Worm (Caenorhabditis elegans) whole organism, L4 larva: ENCODE data around the gene ZK418.13.

Source experiments
- F37D6.2 ChIP-seq: sonication (generic microtip); optimal IDR thresholded peaks from 2 replicates; lab custom pipeline; 2016; ENCODE audit warnings: mild to moderate bottlenecking, missing genetic modification characterization, missing compliant biosample characterization
- F49E8.2 ChIP-seq: sonication (generic microtip); optimal IDR thresholded peaks from 2 replicates; lab custom pipeline; 2016; ENCODE audit warnings: missing compliant biosample characterization, mild to moderate bottlenecking, missing genetic modification characterization, borderline replicate concordance
- R02D3.7 ChIP-seq: fragments of 150-350 bp; sonication (generic microtip); optimal IDR thresholded peaks from 3 replicates; lab custom pipeline; 2014; ENCODE audit warnings: missing biosample characterization, missing genetic modification characterization
- T20F7.1 ChIP-seq: fragments of 200-800 bp; sonication (Bioruptor generic); optimal IDR thresholded peaks from 2 replicates; lab custom pipeline; 2018; ENCODE audit warnings: mild to moderate bottlenecking, missing genetic modification characterization, missing compliant biosample characterization
- Y48G9A.11 ChIP-seq: fragments of 200-800 bp; sonication (Bioruptor generic); IDR thresholded peaks from 2 replicates; pipeline ENCODE4 v1.3.6; 2022; ENCODE audit warnings: missing genetic modification reagents, missing genetic modification characterization, missing compliant biosample characterization
- ZK546.5 ChIP-seq, 2 experiments: sonication (generic microtip); optimal IDR thresholded peaks; 2 replicates each; lab custom pipeline; 2017; ENCODE audit warnings: missing biosample characterization in 2 of 2, missing genetic modification characterization in 2 of 2
- aha-1 ChIP-seq: fragments of 150-350 bp; peaks from one replicate; lab custom pipeline; 2014; ENCODE audit warnings: missing biosample characterization, missing genetic modification characterization
- aly-2 ChIP-seq: sonication (generic microtip); optimal IDR thresholded peaks from 2 replicates; lab custom pipeline; 2018; ENCODE audit warnings: missing biosample characterization, missing genetic modification characterization
- ama-1 ChIP-seq: fragments of 150-350 bp; optimal IDR thresholded peaks from 2 replicates; lab custom pipeline; 2014; ENCODE audit warnings: inconsistent platforms, mixed read lengths
- ceh-28 ChIP-seq: fragments of 150-350 bp; optimal IDR thresholded peaks from 2 replicates; lab custom pipeline; 2014; ENCODE audit warnings: missing biosample characterization, missing genetic modification reagents, missing genetic modification characterization
- ceh-82 ChIP-seq: sonication (generic microtip); optimal IDR thresholded peaks from 2 replicates; lab custom pipeline; 2017; ENCODE audit warnings: missing biosample characterization, missing genetic modification characterization
- ctbp-1 ChIP-seq: fragments of 200-800 bp; sonication (Bioruptor generic); IDR thresholded peaks from 2 replicates; pipeline ENCODE4 v1.3.6; 2022; ENCODE audit warnings: missing genetic modification reagents, missing genetic modification characterization, missing compliant biosample characterization
- daf-16 ChIP-seq, 3 experiments: sonication (generic microtip); optimal IDR thresholded peaks; 2 replicates each; lab custom pipeline; 2016 to 2017; ENCODE audit warnings: missing genetic modification characterization in 3 of 3, missing genetic modification reagents in 3 of 3, mild to moderate bottlenecking in 2 of 3, missing compliant biosample characterization in 2 of 3, missing biosample characterization in 1 of 3, moderate library complexity in 1 of 3
- daf-19 ChIP-seq: fragments of 200-800 bp; sonication (Bioruptor generic); conservative IDR thresholded peaks from 2 replicates; pipeline ENCODE4 v1.3.6; 2022; ENCODE audit warnings: missing genetic modification characterization, missing compliant biosample characterization
- duxl-1 ChIP-seq: sonication (generic microtip); optimal IDR thresholded peaks from 2 replicates; lab custom pipeline; 2016; ENCODE audit warnings: mild to moderate bottlenecking, missing genetic modification characterization, moderate library complexity, missing compliant biosample characterization; ENCODE audit not compliant: poor library complexity
- dve-1 ChIP-seq: sonication (generic microtip); optimal IDR thresholded peaks from 2 replicates; lab custom pipeline; 2017; ENCODE audit warnings: antibody characterized with exemption, mild to moderate bottlenecking, missing genetic modification characterization, missing compliant biosample characterization; ENCODE audit not compliant: insufficient read depth
- egl-43 ChIP-seq: fragments of 200-800 bp; sonication (Bioruptor generic); IDR thresholded peaks from 2 replicates; pipeline ENCODE4 v1.3.6; 2022; ENCODE audit warnings: missing genetic modification reagents, missing genetic modification characterization, missing compliant biosample characterization
- fkh-10 ChIP-seq: fragments of 150-350 bp; optimal IDR thresholded peaks from 2 replicates; lab custom pipeline; 2014; ENCODE audit warnings: missing biosample characterization, missing genetic modification reagents, missing genetic modification characterization
- hlh-30 ChIP-seq: sonication (generic microtip); optimal IDR thresholded peaks from 2 replicates; lab custom pipeline; 2017; ENCODE audit warnings: antibody characterized with exemption, mild to moderate bottlenecking, missing genetic modification characterization, missing compliant biosample characterization; ENCODE audit not compliant: insufficient read depth
- hmg-1.1 ChIP-seq: fragments of 200-800 bp; sonication (Bioruptor generic); IDR thresholded peaks from 2 replicates; pipeline ENCODE4 v1.3.6; 2022; ENCODE audit warnings: missing genetic modification reagents, missing genetic modification characterization, missing compliant biosample characterization
- lim-7 ChIP-seq: fragments of 200-800 bp; sonication (Bioruptor generic); IDR thresholded peaks from 2 replicates; pipeline ENCODE4 v1.3.6; 2022; ENCODE audit warnings: missing genetic modification characterization, missing compliant biosample characterization
- lin-15B ChIP-seq: fragments of 150-350 bp; sonication (generic microtip); optimal IDR thresholded peaks from 3 replicates; lab custom pipeline; 2014; ENCODE audit warnings: missing biosample characterization, missing genetic modification characterization
- lir-3 ChIP-seq: sonication (generic microtip); optimal IDR thresholded peaks from 2 replicates; lab custom pipeline; 2016; ENCODE audit warnings: mild to moderate bottlenecking, missing genetic modification characterization, missing compliant biosample characterization
- madf-5 ChIP-seq, 2 experiments: fragments of 200-800 bp; sonication (Bioruptor generic); IDR thresholded peaks; 2 replicates each; pipeline ENCODE4 v1.3.6; 2022; ENCODE audit warnings: missing compliant biosample characterization in 2 of 2, missing genetic modification characterization in 2 of 2
- mxl-3 ChIP-seq: fragments of 200-800 bp; sonication (Bioruptor generic); optimal IDR thresholded peaks from 2 replicates; lab custom pipeline; 2018; ENCODE audit warnings: mild to moderate bottlenecking, missing genetic modification characterization, missing compliant biosample characterization
- nhr-10 ChIP-seq: fragments of 150-350 bp; optimal IDR thresholded peaks from 2 replicates; lab custom pipeline; 2014; ENCODE audit warnings: missing biosample characterization, missing genetic modification characterization
- nhr-25 ChIP-seq: sonication (generic microtip); optimal IDR thresholded peaks from 2 replicates; lab custom pipeline; 2017; ENCODE audit warnings: missing genetic modification characterization, mild to moderate bottlenecking, missing compliant biosample characterization, antibody characterized with exemption, moderate library complexity, borderline replicate concordance; ENCODE audit not compliant: insufficient read depth
- nhr-28 ChIP-seq: fragments of 150-350 bp; optimal IDR thresholded peaks from 2 replicates; lab custom pipeline; 2014; ENCODE audit warnings: missing biosample characterization, missing genetic modification characterization
- nhr-41 ChIP-seq: fragments of 200-800 bp; sonication (Bioruptor generic); IDR thresholded peaks from 2 replicates; pipeline ENCODE4 v1.3.6; 2022; ENCODE audit warnings: missing genetic modification reagents, missing genetic modification characterization, missing compliant biosample characterization
- nhr-42 ChIP-seq: fragments of 200-800 bp; sonication (Bioruptor generic); IDR thresholded peaks from 2 replicates; pipeline ENCODE4 v1.3.6; 2022; ENCODE audit warnings: missing genetic modification characterization, missing compliant biosample characterization
- nhr-48 ChIP-seq: sonication (generic microtip); optimal IDR thresholded peaks from 2 replicates; lab custom pipeline; 2016; ENCODE audit warnings: mild to moderate bottlenecking, missing genetic modification characterization, missing compliant biosample characterization
- nhr-76 ChIP-seq: fragments of 150-350 bp; optimal IDR thresholded peaks from 2 replicates; lab custom pipeline; 2014; ENCODE audit warnings: missing biosample characterization, missing genetic modification characterization
- rbr-2 ChIP-seq: sonication (generic microtip); optimal IDR thresholded peaks from 2 replicates; lab custom pipeline; 2016; ENCODE audit warnings: missing genotype, missing genetic modification characterization, missing compliant biosample characterization
- spr-3 ChIP-seq: fragments of 200-800 bp; sonication (Bioruptor generic); optimal IDR thresholded peaks from 2 replicates; lab custom pipeline; 2018; ENCODE audit warnings: mild to moderate bottlenecking, missing genetic modification characterization, missing compliant biosample characterization
- tra-1 ChIP-seq: fragments of 200-800 bp; sonication (Bioruptor generic); IDR thresholded peaks from 2 replicates; pipeline ENCODE4 v1.3.6; 2022; ENCODE audit warnings: missing genetic modification reagents, missing genetic modification characterization, missing compliant biosample characterization
- unc-130 ChIP-seq: sonication (generic microtip); optimal IDR thresholded peaks from 2 replicates; lab custom pipeline; 2016; ENCODE audit warnings: missing genetic modification reagents, missing genetic modification characterization, missing compliant biosample characterization
- zip-2 ChIP-seq: fragments of 150-350 bp; optimal IDR thresholded peaks from 2 replicates; lab custom pipeline; 2014; ENCODE audit warnings: missing biosample characterization, missing genetic modification characterization
- ztf-11 ChIP-seq: fragments of 150-350 bp; optimal IDR thresholded peaks from 2 replicates; lab custom pipeline; 2014; ENCODE audit warnings: missing biosample characterization, missing genetic modification characterization

The ZK418.13 gene

DNA sequence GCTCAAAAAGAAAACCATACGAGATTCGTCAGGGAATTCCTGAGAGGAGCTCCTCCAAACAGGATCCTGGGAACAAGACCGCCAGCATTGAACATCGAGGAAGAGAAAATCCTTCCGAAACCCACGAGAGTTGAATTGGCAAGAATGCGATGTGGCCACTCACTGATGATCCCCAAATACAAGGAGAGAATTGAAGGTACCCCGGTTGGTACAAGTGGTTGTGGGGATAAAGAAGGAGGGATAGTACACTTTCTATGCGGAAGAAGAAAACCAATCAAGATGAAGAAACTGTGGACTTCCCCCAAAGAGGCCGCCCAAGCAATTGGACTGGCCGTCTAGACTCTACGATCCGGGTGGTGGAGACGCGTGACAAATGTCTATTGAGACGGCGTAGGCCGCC is 13.2 kb downstream of the ZK418.13 start:
- TF ChIP-seq daf-16 (GFP tag; optimal IDR thresholded peaks at IDR 0.05; lab: Kevin White, UChicago), result no peak
- TF ChIP-seq daf-16 (tag; optimal IDR thresholded peaks at IDR 0.05; lab: Kevin White, UChicago), result no peak
- peak; percentile 93 for TF ChIP-seq aha-1 (tag; lab: Kevin White, UChicago)
- TF ChIP-seq rbr-2 (tag; lab: Kevin White, UChicago), result no peak

DNA sequence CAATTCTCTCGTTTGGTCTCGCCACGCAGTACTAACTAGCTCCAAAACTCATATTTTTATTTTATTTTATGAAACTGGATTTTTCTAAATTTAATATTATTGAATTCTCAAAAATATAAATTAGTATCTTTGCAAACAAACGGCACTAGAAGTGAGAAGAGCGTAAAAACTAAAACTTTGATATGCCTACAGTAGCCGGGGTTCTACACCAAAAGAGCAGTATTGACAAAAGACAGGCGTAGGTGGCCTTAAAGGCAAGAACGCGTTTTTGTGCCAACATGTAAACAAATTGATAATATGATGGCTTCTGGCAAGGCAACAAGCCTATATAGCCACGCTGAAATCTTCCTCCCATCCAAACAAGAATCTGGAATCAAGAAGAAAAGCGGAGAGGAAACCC is 13.7 kb downstream of the ZK418.13 start, which contains the start of gene R01H2.1:
TSS of gene R01H2.1 (plus strand) at position 301 of the 400 bp plus-strand sequence.
- TF ChIP-seq lir-3 (no peak), F49E8.2 (tag; lab: Kevin White, UChicago) (no peak), ctbp-1 (GFP tag; lab: Robert Waterston, UW) (no peak)

DNA sequence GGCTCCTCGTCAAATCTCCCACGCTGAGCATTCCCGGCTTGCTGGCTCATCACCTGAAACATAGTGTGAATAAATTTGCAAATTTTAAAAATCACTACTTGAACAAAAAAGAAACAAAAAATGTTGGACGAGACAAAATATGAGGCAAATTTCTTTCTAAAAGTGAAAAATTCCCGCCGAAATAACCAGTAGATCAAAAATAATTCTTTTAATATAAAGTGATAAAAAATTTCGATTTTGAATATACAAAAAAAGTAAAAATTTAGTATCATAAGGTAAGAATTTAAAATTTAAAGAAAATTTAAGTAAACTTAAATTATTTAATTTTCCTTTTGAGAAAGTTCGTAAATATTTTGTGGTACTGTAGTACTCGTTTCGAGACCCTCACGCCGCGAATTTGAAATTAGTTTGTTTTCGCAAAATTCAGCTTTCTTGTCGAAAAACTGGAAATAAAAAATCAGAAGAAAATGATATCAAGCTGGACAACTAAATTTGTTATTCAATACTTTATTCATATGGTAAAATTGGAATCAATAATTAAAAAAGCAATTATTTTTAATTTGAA is 15.7 kb downstream of the ZK418.13 start, which contains the start of gene egg-2:
TSS of gene egg-2 (minus strand) at position 53 of the 565 bp plus-strand sequence.
- TF ChIP-seq T20F7.1 (GFP tag; lab: Kevin White, UChicago) (no peak), egl-43 (GFP tag; lab: Robert Waterston, UW) (no peak), nhr-25 (tag; lab: Kevin White, UChicago) (no peak), fkh-10 (GFP tag; lab: Kevin White, UChicago) (no peak), madf-5 (GFP tag; IDR thresholded peaks at IDR 0.05; lab: Robert Waterston, UW) (no peak), nhr-48 (tag; lab: Kevin White, UChicago) (no peak), nhr-76 (tag; lab: Kevin White, UChicago) (no peak), duxl-1 (tag; lab: Kevin White, UChicago) (no peak), nhr-41 (GFP tag; lab: Robert Waterston, UW) (no peak), nhr-10 (tag; lab: Kevin White, UChicago) (no peak), ama-1 (lab: Kevin White, UChicago) (no peak)

DNA sequence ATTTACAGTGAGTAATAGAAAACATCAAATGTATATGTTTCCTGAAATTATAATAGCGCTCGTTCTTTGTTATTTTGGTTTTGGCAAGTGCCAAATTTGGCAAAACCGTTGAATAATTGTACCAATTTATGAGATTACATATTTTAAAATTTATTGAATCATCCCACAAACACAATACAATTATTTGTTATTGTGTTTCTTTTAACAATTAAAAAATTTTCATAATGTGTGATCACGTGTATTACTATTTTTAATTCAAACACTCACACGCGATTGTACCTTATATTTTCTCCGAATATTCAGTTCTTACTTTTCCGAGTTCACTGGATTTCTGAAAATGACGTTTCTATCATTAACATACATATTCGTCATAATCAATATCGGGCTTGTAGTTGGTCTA is 20.0 kb downstream of the ZK418.13 start, which contains the start of gene R01H2.2:
TSS of gene R01H2.2 (plus strand) at position 301 of the 400 bp plus-strand sequence.
- TF ChIP-seq daf-19 (GFP tag; lab: Robert Waterston, UW) (no peak), hlh-30 (no peak), aly-2 (no peak), lin-15B (tag; lab: Kevin White, UChicago) (no peak), T20F7.1 (GFP tag; lab: Kevin White, UChicago) (no peak), spr-3 (GFP tag; lab: Kevin White, UChicago) (no peak), ceh-28 (no peak), lim-7 (GFP tag; lab: Robert Waterston, UW) (no peak), Y48G9A.11 (GFP tag; lab: Robert Waterston, UW) (no peak), ceh-82 (tag; lab: Kevin White, UChicago) (no peak), zip-2 (no peak), nhr-42 (GFP tag; lab: Robert Waterston, UW) (no peak), hmg-1.1 (GFP tag; lab: Robert Waterston, UW) (no peak)

DNA sequence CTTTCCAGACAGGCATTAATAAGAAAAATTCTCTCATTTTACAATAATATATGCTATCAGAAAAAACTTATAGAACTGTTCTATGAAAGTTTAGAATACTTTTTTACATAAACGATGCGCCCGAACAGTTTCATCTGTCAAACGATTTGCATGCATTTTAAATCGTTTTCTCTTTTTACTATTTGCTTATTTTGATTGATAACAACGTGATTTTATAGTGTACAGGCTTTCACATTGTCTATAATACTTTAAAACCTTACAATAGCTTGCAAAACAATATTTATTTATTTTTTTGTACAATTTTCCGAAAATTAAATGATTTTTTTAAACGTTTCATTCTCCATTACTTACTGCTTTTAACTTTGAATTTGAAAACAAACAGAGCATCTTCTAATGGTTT is 30.6 kb downstream of the ZK418.13 start, which contains the start of gene R01H2.7:
TSS of gene R01H2.7 (minus strand) at position 101 of the 400 bp plus-strand sequence.
- TF ChIP-seq F37D6.2 (tag; lab: Kevin White, UChicago) (no peak), nhr-28 (no peak), ztf-11 (no peak), ZK546.5 (tag; optimal IDR thresholded peaks at IDR 0.05; lab: Kevin White, UChicago) (no peak), spr-3 (GFP tag; lab: Kevin White, UChicago) (no peak), unc-130 (no peak), mxl-3 (GFP tag; lab: Kevin White, UChicago) (no peak), dve-1 (no peak), tra-1 (GFP tag; lab: Robert Waterston, UW) (no peak), R02D3.7 (tag; lab: Kevin White, UChicago) (no peak), daf-16 (GFP tag; optimal IDR thresholded peaks at IDR 0.05; lab: Kevin White, UChicago) (no peak), daf-16 (tag; optimal IDR thresholded peaks at IDR 0.05; lab: Kevin White, UChicago) (no peak)
- TF ChIP-seq, all 104 proteins: peak for 0
